Worm (Caenorhabditis elegans) whole organism, late embryonic: ENCODE results near the gene eol-1.

Experiments
- T23F11.4 ChIP-seq: fragments of 200-800 bp; sonication (Bioruptor generic); optimal IDR thresholded peaks from 2 replicates; lab custom pipeline; 2018; ENCODE audit warnings: mild to moderate bottlenecking, missing genetic modification characterization, missing compliant biosample characterization
- Y22D7AL.16 ChIP-seq: sonication (generic microtip); optimal IDR thresholded peaks from 2 replicates; lab custom pipeline; 2016; ENCODE audit warnings: missing genetic modification characterization, missing compliant biosample characterization
- ceh-14 ChIP-seq: sonication (generic microtip); optimal IDR thresholded peaks from 2 replicates; lab custom pipeline; 2016; ENCODE audit warnings: missing genotype, missing genetic modification characterization, missing compliant biosample characterization
- ceh-2 ChIP-seq: sonication (generic microtip); optimal IDR thresholded peaks from 2 replicates; lab custom pipeline; 2016; ENCODE audit warnings: missing genotype, missing genetic modification characterization, missing compliant biosample characterization
- ceh-24 ChIP-seq: sonication (generic microtip); optimal IDR thresholded peaks from 2 replicates; lab custom pipeline; 2016; ENCODE audit warnings: mild to moderate bottlenecking, missing genetic modification characterization, missing compliant biosample characterization
- ceh-30 ChIP-seq: fragments of 150-350 bp; optimal IDR thresholded peaks from 2 replicates; lab custom pipeline; 2014; ENCODE audit warnings: missing biosample characterization, missing genetic modification characterization
- ceh-9 ChIP-seq: sonication (generic microtip); optimal IDR thresholded peaks from 2 replicates; lab custom pipeline; 2016; ENCODE audit warnings: mild to moderate bottlenecking, missing genetic modification characterization, inconsistent platforms, missing compliant biosample characterization
- che-1 ChIP-seq: sonication (generic microtip); optimal IDR thresholded peaks from 2 replicates; lab custom pipeline; 2016; ENCODE audit warnings: mild to moderate bottlenecking, missing genetic modification characterization, missing compliant biosample characterization
- dmd-4 ChIP-seq: sonication (generic microtip); optimal IDR thresholded peaks from 2 replicates; lab custom pipeline; 2016; ENCODE audit warnings: borderline replicate concordance, missing genetic modification characterization, missing compliant biosample characterization
- elt-2 ChIP-seq: sonication (generic microtip); optimal IDR thresholded peaks from 2 replicates; lab custom pipeline; 2016; ENCODE audit warnings: missing genetic modification reagents, missing genetic modification characterization, missing compliant biosample characterization
- ets-4 ChIP-seq: sonication (generic microtip); optimal IDR thresholded peaks from 2 replicates; lab custom pipeline; 2016; ENCODE audit warnings: missing genetic modification characterization, missing compliant biosample characterization
- hlh-30 ChIP-seq: sonication (generic microtip); optimal IDR thresholded peaks from 2 replicates; lab custom pipeline; 2017; ENCODE audit warnings: antibody characterized with exemption, missing genetic modification characterization, missing compliant biosample characterization; ENCODE audit not compliant: insufficient read depth
- hlh-8 ChIP-seq: sonication (generic microtip); optimal IDR thresholded peaks from 2 replicates; lab custom pipeline; 2016; ENCODE audit warnings: missing genotype, missing genetic modification characterization, missing compliant biosample characterization
- lim-6 ChIP-seq: sonication (generic microtip); optimal IDR thresholded peaks from 2 replicates; lab custom pipeline; 2016; ENCODE audit warnings: missing genetic modification characterization, missing compliant biosample characterization
- lin-11 ChIP-seq: fragments of 200-800 bp; sonication (Bioruptor generic); optimal IDR thresholded peaks from 2 replicates; lab custom pipeline; 2018; ENCODE audit warnings: mild to moderate bottlenecking, missing genetic modification characterization, missing compliant biosample characterization
- madf-2 ChIP-seq: sonication (generic microtip); optimal IDR thresholded peaks from 2 replicates; lab custom pipeline; 2017; ENCODE audit warnings: missing genetic modification characterization, missing compliant biosample characterization
- nhr-11 ChIP-seq: fragments of 150-350 bp; optimal IDR thresholded peaks from 2 replicates; lab custom pipeline; 2014; ENCODE audit warnings: missing biosample characterization, missing genetic modification characterization
- pat-9 ChIP-seq: fragments of 200-800 bp; sonication (Bioruptor generic); optimal IDR thresholded peaks from 2 replicates; lab custom pipeline; 2018; ENCODE audit warnings: mild to moderate bottlenecking, missing genetic modification characterization, moderate library complexity, missing compliant biosample characterization
- rnt-1 ChIP-seq: sonication (generic microtip); optimal IDR thresholded peaks from 2 replicates; lab custom pipeline; 2016; ENCODE audit warnings: missing genetic modification characterization, missing compliant biosample characterization
- tbx-7 ChIP-seq: sonication (generic microtip); optimal IDR thresholded peaks from 2 replicates; lab custom pipeline; 2016; ENCODE audit warnings: missing genotype, missing genetic modification characterization, missing compliant biosample characterization
- unc-55 ChIP-seq: sonication (generic microtip); optimal IDR thresholded peaks from 2 replicates; lab custom pipeline; 2017; ENCODE audit warnings: missing biosample characterization, missing genetic modification reagents, missing genetic modification characterization

Gene eol-1

DNA sequence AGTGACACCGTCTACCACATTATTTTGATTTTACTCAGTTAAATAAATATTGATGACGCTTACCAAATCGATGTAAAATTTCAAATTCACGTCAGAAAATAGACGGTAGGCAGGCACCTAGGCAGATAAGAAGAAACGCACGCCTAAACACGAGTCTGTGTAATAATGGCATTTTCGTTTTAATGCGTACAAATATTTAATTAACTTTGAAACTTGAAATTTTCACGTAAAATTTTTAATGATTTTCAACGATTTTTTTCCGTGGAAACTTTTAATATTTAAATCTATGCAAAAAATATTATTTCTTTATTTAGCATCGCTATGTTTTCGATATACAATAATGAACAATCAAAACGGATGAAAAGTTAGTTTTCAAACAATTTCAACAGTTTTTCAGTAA is 49.5 kb downstream of the eol-1 start, which contains the start of gene C06B3.16:
TSS of gene C06B3.16 (plus strand) at position 301 of the 400 bp plus-strand sequence.
- TF ChIP-seq ceh-30 (no peak), tbx-7 (tag; lab: Kevin White, UChicago) (no peak), unc-55 (GFP tag; lab: Kevin White, UChicago) (no peak), rnt-1 (no peak), che-1 (tag; lab: Kevin White, UChicago) (no peak), dmd-4 (no peak), ceh-24 (tag; lab: Kevin White, UChicago) (no peak), pat-9 (tag; lab: Kevin White, UChicago) (no peak), hlh-8 (tag; lab: Kevin White, UChicago) (no peak), hlh-30 (no peak), lim-6 (no peak), ceh-2 (tag; lab: Kevin White, UChicago) (no peak), T23F11.4 (no peak), ceh-14 (no peak), nhr-11 (tag; lab: Kevin White, UChicago) (no peak), ceh-9 (tag; lab: Kevin White, UChicago) (no peak), lin-11 (tag; lab: Kevin White, UChicago) (no peak), ets-4 (no peak)

DNA sequence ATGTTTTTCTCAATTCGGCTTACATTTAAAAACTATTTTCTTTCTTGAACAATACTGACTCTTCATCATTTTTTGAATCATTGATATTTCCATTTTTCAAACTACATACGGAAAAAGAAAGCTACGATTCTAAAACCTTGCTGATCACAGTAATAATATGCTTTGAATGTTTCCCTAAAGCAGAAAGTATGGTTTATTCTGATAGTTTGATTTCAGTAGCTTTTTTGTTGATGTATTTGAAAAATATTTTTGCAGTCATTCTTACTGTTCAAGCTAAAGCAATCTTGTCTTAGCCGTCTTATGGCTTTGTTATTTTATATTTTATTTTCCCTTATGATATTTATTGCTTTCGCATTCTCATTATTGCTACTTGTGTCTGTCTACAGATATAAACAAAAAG is 51.2 kb downstream of the eol-1 start, which contains the start of gene srxa-13:
TSS of gene srxa-13 (plus strand) at position 301 of the 400 bp plus-strand sequence.
- no peak for TF ChIP-seq elt-2 (tag; lab: Kevin White, UChicago)
- no peak for TF ChIP-seq madf-2
- no peak for TF ChIP-seq Y22D7AL.16 (tag; lab: Kevin White, UChicago)
